Worm (Caenorhabditis elegans) whole organism, L1 larva: ENCODE measurements around the gene gon-4.

Experiments
- C34B4.2 ChIP-seq: sonication (generic microtip); optimal IDR thresholded peaks from 2 replicates; lab custom pipeline; 2017; ENCODE audit warnings: mild to moderate bottlenecking, missing genetic modification characterization, missing compliant biosample characterization
- F16B12.6 ChIP-seq: fragments of 150-350 bp; optimal IDR thresholded peaks from 2 replicates; lab custom pipeline; 2014; ENCODE audit warnings: missing biosample characterization, missing genetic modification characterization
- alr-1 ChIP-seq: fragments of 200-800 bp; sonication (Bioruptor generic); optimal IDR thresholded peaks from 2 replicates; lab custom pipeline; 2018; ENCODE audit warnings: borderline replicate concordance, mild to moderate bottlenecking, missing genetic modification characterization, missing compliant biosample characterization
- blmp-1 ChIP-seq: fragments of 150-350 bp; optimal IDR thresholded peaks from 2 replicates; lab custom pipeline; 2014; ENCODE audit warnings: missing biosample characterization, missing genetic modification characterization
- ceh-63 ChIP-seq: fragments of 200-800 bp; sonication (Bioruptor generic); optimal IDR thresholded peaks from 2 replicates; lab custom pipeline; 2018; ENCODE audit warnings: mild to moderate bottlenecking, missing genetic modification characterization, missing compliant biosample characterization
- ceh-8 ChIP-seq: fragments of 200-800 bp; sonication (Bioruptor generic); optimal IDR thresholded peaks from 2 replicates; lab custom pipeline; 2018; ENCODE audit warnings: mild to moderate bottlenecking, missing genetic modification characterization, moderate library complexity, missing compliant biosample characterization
- ces-1 ChIP-seq: fragments of 150-350 bp; optimal IDR thresholded peaks from 2 replicates; lab custom pipeline; 2014; ENCODE audit warnings: missing biosample characterization, missing genetic modification reagents, missing genetic modification characterization
- elt-3 ChIP-seq, 6 experiments: fragments of 150-350 bp in 1 of 6; sonication (generic microtip); optimal IDR thresholded peaks; 2 replicates each; lab custom pipeline; 2017 to 2018; ENCODE audit warnings: missing biosample characterization in 6 of 6, missing genetic modification characterization in 6 of 6, inconsistent platforms in 1 of 6
- fkh-10 ChIP-seq: sonication (generic microtip); optimal IDR thresholded peaks from 2 replicates; lab custom pipeline; 2017; ENCODE audit warnings: missing biosample characterization, missing genetic modification reagents, missing genetic modification characterization
- fkh-4 ChIP-seq: sonication (generic microtip); optimal IDR thresholded peaks from 2 replicates; lab custom pipeline; 2016; ENCODE audit warnings: missing compliant biosample characterization, missing genetic modification characterization, borderline replicate concordance
- hlh-17 ChIP-seq: fragments of 200-800 bp; sonication (Bioruptor generic); optimal IDR thresholded peaks from 2 replicates; lab custom pipeline; 2018; ENCODE audit warnings: missing genetic modification characterization, mild to moderate bottlenecking, missing compliant biosample characterization, moderate library complexity, borderline replicate concordance
- hlh-4 ChIP-seq: sonication (generic microtip); optimal IDR thresholded peaks from 2 replicates; lab custom pipeline; 2016; ENCODE audit warnings: mild to moderate bottlenecking, missing genetic modification characterization, missing compliant biosample characterization
- irx-1 ChIP-seq: sonication (generic microtip); optimal IDR thresholded peaks from 2 replicates; lab custom pipeline; 2016; ENCODE audit warnings: missing genetic modification characterization, missing compliant biosample characterization
- isw-1 ChIP-seq: fragments of 200-800 bp; sonication (Bioruptor generic); IDR thresholded peaks from 2 replicates; pipeline ENCODE4 v1.3.6; 2022; ENCODE audit warnings: missing genetic modification characterization, missing compliant biosample characterization
- lin-14 ChIP-seq: fragments of 200-800 bp; sonication (Bioruptor generic); optimal IDR thresholded peaks from 2 replicates; lab custom pipeline; 2018; ENCODE audit warnings: mild to moderate bottlenecking, missing genetic modification characterization, moderate library complexity, missing compliant biosample characterization
- lin-15B ChIP-seq: fragments of 150-350 bp; sonication (generic microtip); optimal IDR thresholded peaks from 3 replicates; lab custom pipeline; 2014; ENCODE audit warnings: missing biosample characterization, missing genetic modification characterization
- lin-35 ChIP-seq, 2 experiments: fragments of 150-350 bp; optimal IDR thresholded peaks; 2 replicates each; lab custom pipeline; 2014; ENCODE audit warnings: missing biosample characterization in 2 of 2, missing genetic modification characterization in 2 of 2, missing genetic modification reagents in 2 of 2
- nhr-12 ChIP-seq: sonication (generic microtip); optimal IDR thresholded peaks from 2 replicates; lab custom pipeline; 2017; ENCODE audit warnings: missing biosample characterization, missing genetic modification characterization
- nhr-19 ChIP-seq: fragments of 200-800 bp; sonication (Bioruptor generic); conservative IDR thresholded peaks from 2 replicates; pipeline ENCODE4 v1.3.6; 2022; ENCODE audit warnings: missing genetic modification characterization, missing compliant biosample characterization
- nhr-20 ChIP-seq: sonication (generic microtip); optimal IDR thresholded peaks from 2 replicates; lab custom pipeline; 2016; ENCODE audit warnings: mild to moderate bottlenecking, missing genetic modification characterization, missing compliant biosample characterization
- nhr-237 ChIP-seq: fragments of 150-350 bp; optimal IDR thresholded peaks from 2 replicates; lab custom pipeline; 2014; ENCODE audit warnings: missing biosample characterization, missing genetic modification characterization
- nhr-47 ChIP-seq: sonication (generic microtip); optimal IDR thresholded peaks from 2 replicates; lab custom pipeline; 2016; ENCODE audit warnings: mild to moderate bottlenecking, missing genetic modification characterization, moderate library complexity, missing compliant biosample characterization
- nhr-77 ChIP-seq: fragments of 150-350 bp; optimal IDR thresholded peaks from 2 replicates; lab custom pipeline; 2014; ENCODE audit warnings: missing biosample characterization, missing genetic modification characterization
- nhr-84 ChIP-seq: sonication (generic microtip); optimal IDR thresholded peaks from 2 replicates; lab custom pipeline; 2017; ENCODE audit warnings: missing biosample characterization, missing genetic modification characterization
- nhr-85 ChIP-seq: sonication (generic microtip); peaks from one replicate; lab custom pipeline; 2016; ENCODE audit warnings: missing genetic modification characterization, inconsistent platforms, missing compliant biosample characterization
- pag-3 ChIP-seq: sonication (generic microtip); optimal IDR thresholded peaks from 2 replicates; lab custom pipeline; 2017; ENCODE audit warnings: missing genetic modification characterization, mild to moderate bottlenecking, missing compliant biosample characterization, antibody characterized with exemption, borderline replicate concordance; ENCODE audit not compliant: insufficient read depth
- pax-3 ChIP-seq: fragments of 200-800 bp; sonication (Bioruptor generic); optimal IDR thresholded peaks from 2 replicates; lab custom pipeline; 2018; ENCODE audit warnings: mild to moderate bottlenecking, missing genetic modification characterization, moderate library complexity, missing compliant biosample characterization
- pqm-1 ChIP-seq: sonication (generic microtip); optimal IDR thresholded peaks from 3 replicates; lab custom pipeline; 2017; ENCODE audit warnings: missing biosample characterization, missing genetic modification characterization
- rnt-1 ChIP-seq: sonication (generic microtip); optimal IDR thresholded peaks from 2 replicates; lab custom pipeline; 2016; ENCODE audit warnings: mild to moderate bottlenecking, missing genetic modification characterization, moderate library complexity, missing compliant biosample characterization
- skn-1 ChIP-seq: fragments of 150-350 bp; optimal IDR thresholded peaks from 2 replicates; lab custom pipeline; 2014; ENCODE audit warnings: missing biosample characterization, missing genetic modification characterization
- sox-4 ChIP-seq: sonication (generic microtip); optimal IDR thresholded peaks from 2 replicates; lab custom pipeline; 2016; ENCODE audit warnings: missing genetic modification characterization, missing compliant biosample characterization
- sptf-1 ChIP-seq: fragments of 150-350 bp; optimal IDR thresholded peaks from 2 replicates; lab custom pipeline; 2014; ENCODE audit warnings: missing biosample characterization, missing genetic modification characterization
- swsn-7 ChIP-seq: sonication (generic microtip); optimal IDR thresholded peaks from 2 replicates; lab custom pipeline; 2016; ENCODE audit warnings: missing genetic modification characterization, missing compliant biosample characterization
- unc-30 ChIP-seq: sonication (generic microtip); optimal IDR thresholded peaks from 2 replicates; lab custom pipeline; 2017; ENCODE audit warnings: missing biosample characterization, missing genetic modification characterization
- unc-86 ChIP-seq: sonication (generic microtip); optimal IDR thresholded peaks from 2 replicates; lab custom pipeline; 2016; ENCODE audit warnings: missing genetic modification characterization, missing compliant biosample characterization
- unc-98 ChIP-seq: fragments of 200-800 bp; sonication (Bioruptor generic); IDR thresholded peaks from 2 replicates; pipeline ENCODE4 v1.3.6; 2022; ENCODE audit warnings: missing genetic modification characterization, missing compliant biosample characterization
- vab-15 ChIP-seq: sonication (generic microtip); optimal IDR thresholded peaks from 2 replicates; lab custom pipeline; 2017; ENCODE audit warnings: missing genotype, mild to moderate bottlenecking, missing genetic modification characterization, missing compliant biosample characterization
- zip-4 ChIP-seq: fragments of 200-800 bp; sonication (Bioruptor generic); optimal IDR thresholded peaks from 2 replicates; lab custom pipeline; 2018; ENCODE audit warnings: mild to moderate bottlenecking, missing genetic modification characterization, moderate library complexity, missing compliant biosample characterization
- ztf-4 ChIP-seq: fragments of 150-350 bp; optimal IDR thresholded peaks from 2 replicates; lab custom pipeline; 2014; ENCODE audit warnings: missing biosample characterization, missing genetic modification characterization

gon-4 gene

ce11 chrIV:10206182-10206581 lies 8.6 kb downstream of the gon-4 start, which contains the start of gene K04D7.6:
TSS of gene K04D7.6 (minus strand) at chrIV:10206282.
- TF ChIP-seq nhr-77 (no peak), nhr-84 (no peak), unc-98 (GFP tag; lab: Robert Waterston, UW) (no peak), lin-15B (no peak), pqm-1 (tag; lab: Kevin White, UChicago) (no peak), nhr-12 (no peak), unc-86 (tag; lab: Kevin White, UChicago) (no peak), F16B12.6 (no peak), ces-1 (no peak), nhr-47 (tag; lab: Kevin White, UChicago) (no peak), zip-4 (GFP tag; lab: Kevin White, UChicago) (no peak), hlh-4 (tag; lab: Kevin White, UChicago) (no peak), fkh-10 (GFP tag; lab: Kevin White, UChicago) (no peak), vab-15 (no peak)
- TF ChIP-seq, all 84 proteins: peak for 0

DNA sequence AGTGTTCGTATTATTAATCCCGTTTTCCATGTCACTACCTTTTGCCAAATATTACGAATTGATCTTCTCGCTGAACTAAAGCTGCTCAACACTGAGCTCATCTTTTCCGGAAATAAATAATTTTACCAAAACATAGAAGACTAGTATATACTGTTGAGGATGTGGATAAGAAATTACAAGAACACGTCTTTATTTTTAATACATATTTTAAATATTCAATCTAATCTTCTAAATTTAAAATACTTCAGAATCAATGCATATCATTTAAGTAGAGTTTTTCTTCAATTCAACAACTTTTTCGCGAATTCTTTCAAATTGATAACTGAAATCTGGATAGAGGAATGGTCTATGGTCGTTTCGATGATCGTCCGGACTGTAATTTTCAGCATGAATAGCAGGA lies 17.2 kb downstream of the gon-4 start, which contains the start of gene abt-1:
Gene abt-1, minus strand, starts transcription at position 101 of the 400 bp plus-strand sequence.
- TF ChIP-seq unc-30 (tag; lab: Kevin White, UChicago) (no peak), elt-3 (tag; optimal IDR thresholded peaks at IDR 0.05; lab: Kevin White, UChicago) (no peak), pag-3 (no peak), zip-4 (GFP tag; lab: Kevin White, UChicago) (no peak), pax-3 (tag; lab: Kevin White, UChicago) (no peak), ceh-63 (GFP tag; lab: Kevin White, UChicago) (no peak), irx-1 (tag; lab: Kevin White, UChicago) (no peak), lin-14 (GFP tag; lab: Kevin White, UChicago) (no peak), rnt-1 (tag; lab: Kevin White, UChicago) (no peak)

DNA sequence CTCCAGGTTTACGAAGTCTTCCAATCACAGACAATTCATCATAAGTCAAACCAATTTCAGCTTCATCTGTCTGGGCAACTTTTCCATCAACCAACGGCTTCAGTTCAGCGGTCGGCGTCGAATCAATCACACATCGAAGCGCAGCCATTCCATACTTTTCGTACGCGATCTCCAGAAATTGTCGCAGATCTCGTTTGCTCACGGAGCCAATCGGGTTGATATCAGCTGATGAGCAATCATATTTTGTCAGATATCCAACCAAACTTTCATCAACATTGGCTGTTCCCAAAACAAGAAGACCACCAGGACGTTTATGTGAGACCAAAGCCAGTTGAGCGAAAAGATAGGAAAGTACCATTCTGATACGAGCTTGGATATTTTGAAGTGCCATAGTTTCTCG lies 17.8 kb downstream of the gon-4 start:
- no peak for TF ChIP-seq ztf-4
- no peak for TF ChIP-seq hlh-17 (GFP tag; lab: Kevin White, UChicago)
- TF ChIP-seq lin-15B: no peak
- no peak for TF ChIP-seq nhr-20 (tag; lab: Kevin White, UChicago)
- TF ChIP-seq fkh-4 (tag; lab: Kevin White, UChicago): no peak
- no peak for TF ChIP-seq nhr-237 (tag; lab: Kevin White, UChicago)
- TF ChIP-seq skn-1 (tag; lab: Kevin White, UChicago): no peak

DNA sequence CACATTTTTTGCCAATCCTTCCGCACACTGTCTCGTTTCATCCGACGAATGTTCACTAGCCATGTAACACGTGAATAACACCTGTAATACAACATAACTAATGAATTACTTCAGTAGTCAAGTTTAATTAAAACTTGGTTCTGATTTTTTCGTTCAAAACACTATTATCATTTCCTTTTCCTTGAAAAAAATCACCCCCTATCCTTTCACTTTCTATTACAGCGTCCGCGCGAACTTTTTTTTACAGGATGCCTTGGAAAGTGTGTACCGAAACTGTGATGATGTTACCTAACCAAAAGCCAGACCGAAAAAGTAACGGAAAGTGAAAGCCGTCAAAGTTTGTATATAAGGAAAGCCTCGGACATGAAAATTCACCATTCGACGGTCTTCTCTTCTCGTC lies 18.5 kb downstream of the gon-4 start, which contains the start of gene col-124:
Gene col-124, plus strand, starts transcription at position 374 of the 400 bp plus-strand sequence.
- TF ChIP-seq nhr-19: no peak
- peak; percentile 77 for TF ChIP-seq blmp-1 (tag; lab: Kevin White, UChicago)

DNA sequence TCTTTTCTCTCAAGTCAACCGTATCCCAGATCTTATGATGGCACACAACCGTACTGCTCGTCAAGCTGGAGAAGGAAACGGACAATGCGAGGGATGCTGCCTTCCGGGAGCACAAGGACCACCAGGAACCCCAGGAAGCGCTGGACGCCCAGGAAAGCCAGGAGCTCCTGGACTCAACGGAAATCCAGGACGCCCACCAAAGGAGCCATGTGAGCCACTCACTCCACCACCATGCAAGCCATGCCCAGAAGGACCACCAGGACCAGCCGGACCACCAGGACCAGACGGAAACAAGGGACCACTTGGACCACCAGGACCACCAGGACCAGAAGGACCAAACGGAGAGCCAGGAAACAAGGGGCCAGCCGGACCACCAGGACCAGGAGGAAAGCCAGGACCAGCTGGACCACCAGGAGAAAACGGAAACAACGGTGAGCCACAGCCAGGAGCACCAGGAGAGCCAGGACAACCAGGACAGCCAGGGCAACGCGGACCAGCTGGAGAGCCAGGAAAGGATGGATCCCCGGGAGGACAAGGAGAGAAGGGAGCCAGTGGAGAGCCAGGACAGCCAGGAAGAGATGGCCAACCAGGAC lies 19.2 kb downstream of the gon-4 start:
- TF ChIP-seq skn-1 (tag; lab: Kevin White, UChicago) (no peak), sptf-1 (tag; lab: Kevin White, UChicago) (no peak), sox-4 (tag; lab: Kevin White, UChicago) (no peak), nhr-85 (tag; lab: Kevin White, UChicago) (no peak), vab-15 (no peak), swsn-7 (tag; lab: Kevin White, UChicago) (no peak), alr-1 (tag; lab: Kevin White, UChicago) (no peak), F16B12.6 (no peak), lin-35 (GFP tag; optimal IDR thresholded peaks at IDR 0.05; lab: Kevin White, UChicago) (no peak), ceh-8 (no peak), isw-1 (GFP tag; lab: Robert Waterston, UW) (no peak), nhr-84 (no peak), C34B4.2 (tag; lab: Kevin White, UChicago) (no peak), fkh-4 (tag; lab: Kevin White, UChicago) (no peak), nhr-237 (tag; lab: Kevin White, UChicago) (no peak)
